Worm (Caenorhabditis elegans): ENCODE data around the gene D2096.10.

ce11 chrIV:8375381-8375780, 13.7 kb downstream of the D2096.10 start:
- no peak for TF ChIP-seq ama-1 (optimal IDR thresholded peaks at IDR 0.05)
- peak; percentile 92 for TF ChIP-seq F13C5.2 (tag; optimal IDR thresholded peaks at IDR 0.05)
- TF ChIP-seq ceh-36 (tag; optimal IDR thresholded peaks at IDR 0.05): peak; percentile 91
- peak; percentile 94 for TF ChIP-seq flt-1 (GFP tag; IDR thresholded peaks at IDR 0.05)
- TF ChIP-seq tra-4 (tag; optimal IDR thresholded peaks at IDR 0.05): peak; percentile 84
- TF ChIP-seq B0310.2 (tag; optimal IDR thresholded peaks at IDR 0.05): peak; percentile 85
- TF ChIP-seq ets-7 (tag; optimal IDR thresholded peaks at IDR 0.05): peak; percentile 75
- peak; percentile 88 for TF ChIP-seq hmbx-1 (tag; optimal IDR thresholded peaks at IDR 0.05)
- TF ChIP-seq sea-1 (GFP tag; conservative IDR thresholded peaks at IDR 0.05): peak; percentile 92
- peak; percentile 96 for TF ChIP-seq hmg-4 (GFP tag; optimal IDR thresholded peaks at IDR 0.05)
- TF ChIP-seq tbx-11 (GFP tag; IDR thresholded peaks at IDR 0.05): peak; percentile 88
- peak; percentile 82 for TF ChIP-seq ceh-13 (GFP tag; optimal IDR thresholded peaks at IDR 0.05)
- TF ChIP-seq aly-1 (tag; optimal IDR thresholded peaks at IDR 0.05): peak; percentile 91

Data from whole organism, early embryonic.